Worm (Caenorhabditis elegans): ENCODE measurements around the gene spig-5.

Gene spig-5

DNA sequence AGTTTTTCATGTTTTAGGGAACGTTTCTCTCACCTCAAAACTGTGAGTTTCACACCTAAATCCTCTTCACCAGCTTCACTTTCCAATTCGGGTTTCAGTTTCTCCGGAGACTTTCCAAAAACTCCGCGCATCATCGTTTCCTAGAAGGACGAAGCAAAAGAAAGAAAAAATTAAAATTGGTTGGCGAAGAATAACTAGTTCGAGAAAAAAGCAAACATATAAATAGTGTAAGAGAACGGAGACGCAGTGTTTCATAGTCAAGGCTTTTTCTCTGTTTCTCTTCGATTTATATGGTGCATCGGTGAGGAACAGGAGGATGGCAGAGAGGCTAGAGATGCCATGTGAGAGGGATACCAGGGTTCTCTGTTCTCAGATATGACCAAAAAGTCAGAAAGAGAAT lies 14.5 kb downstream of the spig-5 start, which contains the start of gene F47B8.3 (continued):
- no peak for TF ChIP-seq C04F5.9 (tag; optimal IDR thresholded peaks at IDR 0.05)
- TF ChIP-seq dsc-1 (tag; optimal IDR thresholded peaks at IDR 0.05) = no peak
- peak; percentile 52 to 57 for TF ChIP-seq lin-35 (GFP tag; optimal IDR thresholded peaks at IDR 0.05)
- TF ChIP-seq dpl-1 (GFP tag; optimal IDR thresholded peaks at IDR 0.05) = peak; percentile 20 to 43 (median 23)
- TF ChIP-seq mep-1 (tag; optimal IDR thresholded peaks at IDR 0.05) = peak; percentile 77
- TF ChIP-seq nhr-19 (GFP tag; conservative IDR thresholded peaks at IDR 0.05) = peak; percentile 20; the same call in 1 of the 2 replicates
- TF ChIP-seq fkh-10 (GFP tag; optimal IDR thresholded peaks at IDR 0.05) = no peak
- peak; percentile 85 for TF ChIP-seq fkh-8 (tag; optimal IDR thresholded peaks at IDR 0.05)
- no peak for TF ChIP-seq ets-5 (GFP tag; IDR thresholded peaks at IDR 0.05)
- no peak for TF ChIP-seq pqm-1 (tag; optimal IDR thresholded peaks at IDR 0.05)
- no peak for TF ChIP-seq lin-15B (tag; optimal IDR thresholded peaks at IDR 0.05)
- TF ChIP-seq elt-3 (tag; optimal IDR thresholded peaks at IDR 0.05) = no peak
- peak; percentile 51 for TF ChIP-seq nhr-47 (tag; optimal IDR thresholded peaks at IDR 0.05)
- no peak for TF ChIP-seq ceh-63 (GFP tag; optimal IDR thresholded peaks at IDR 0.05)
- TF ChIP-seq nhr-90 (tag; optimal IDR thresholded peaks at IDR 0.05; ENCODE audit: poor library complexity) = peak; percentile 1
- no peak for TF ChIP-seq irx-1 (tag; optimal IDR thresholded peaks at IDR 0.05)
- TF ChIP-seq tlp-1 (tag; optimal IDR thresholded peaks at IDR 0.05) = no peak
- TF ChIP-seq nhr-237 (tag; optimal IDR thresholded peaks at IDR 0.05) = no peak
- no peak for TF ChIP-seq ztf-4 (tag; optimal IDR thresholded peaks at IDR 0.05)
- TF ChIP-seq ztf-11 (tag; optimal IDR thresholded peaks at IDR 0.05) = no peak
- no peak for TF ChIP-seq unc-86 (tag; optimal IDR thresholded peaks at IDR 0.05)
- no peak for TF ChIP-seq nhr-11 (tag; optimal IDR thresholded peaks at IDR 0.05)
- no peak for TF ChIP-seq unc-98 (GFP tag; IDR thresholded peaks at IDR 0.05)
- no peak for TF ChIP-seq unc-130 (tag; optimal IDR thresholded peaks at IDR 0.05)
- no peak for TF ChIP-seq tbx-2 (tag; optimal IDR thresholded peaks at IDR 0.05)
- no peak for TF ChIP-seq grh-1 (GFP tag; IDR thresholded peaks at IDR 0.05)
- TF ChIP-seq vab-15 (tag; optimal IDR thresholded peaks at IDR 0.05) = no peak
- no peak for TF ChIP-seq ceh-8 (GFP tag; optimal IDR thresholded peaks at IDR 0.05)
- TF ChIP-seq C34B4.2 (tag; optimal IDR thresholded peaks at IDR 0.05) = no peak
- no peak for TF ChIP-seq pax-3 (tag; optimal IDR thresholded peaks at IDR 0.05)
- no peak for TF ChIP-seq nhr-12 (tag; optimal IDR thresholded peaks at IDR 0.05)
- TF ChIP-seq nhr-28 (tag; optimal IDR thresholded peaks at IDR 0.05) = no peak
- TF ChIP-seq sup-37 (GFP tag; optimal IDR thresholded peaks at IDR 0.05) = no peak
- no peak for TF ChIP-seq mef-2 (tag; optimal IDR thresholded peaks at IDR 0.05)
- no peak for TF ChIP-seq unc-62 (GFP tag; optimal IDR thresholded peaks at IDR 0.05)
- no peak for TF ChIP-seq ceh-90 (tag; optimal IDR thresholded peaks at IDR 0.05)
- peak; percentile 9 for TF ChIP-seq lir-3 (tag; optimal IDR thresholded peaks at IDR 0.05; ENCODE audit: poor library complexity)
- peak; percentile 61 to 82 for TF ChIP-seq efl-1 (optimal IDR thresholded peaks at IDR 0.05)
- peak; percentile 37 to 60 for TF ChIP-seq efl-1 (GFP tag; optimal IDR thresholded peaks at IDR 0.05 in 1 of 2)
- TF ChIP-seq C16A3.4 (tag; optimal IDR thresholded peaks at IDR 0.05) = no peak
- TF ChIP-seq ceh-88 (GFP tag; IDR thresholded peaks at IDR 0.05) = no peak
- no peak for TF ChIP-seq aly-2 (tag; optimal IDR thresholded peaks at IDR 0.05)
- peak; percentile 22 for TF ChIP-seq fos-1 (tag; optimal IDR thresholded peaks at IDR 0.05)
- TF ChIP-seq pag-3 (tag; optimal IDR thresholded peaks at IDR 0.05; ENCODE audit: borderline replicate concordance, insufficient read depth) = peak; percentile 93
- TF ChIP-seq nhr-84 (tag; optimal IDR thresholded peaks at IDR 0.05) = no peak
- TF ChIP-seq blmp-1 (tag; optimal IDR thresholded peaks at IDR 0.05) = peak; percentile 50
- no peak for TF ChIP-seq mab-9 (GFP tag; IDR thresholded peaks at IDR 0.05)
- no peak for TF ChIP-seq hlh-17 (GFP tag; optimal IDR thresholded peaks at IDR 0.05; ENCODE audit: borderline replicate concordance)
- peak; percentile 53 for TF ChIP-seq nhr-20 (tag; optimal IDR thresholded peaks at IDR 0.05)
- no peak for TF ChIP-seq sptf-1 (tag; optimal IDR thresholded peaks at IDR 0.05)
- TF ChIP-seq lin-13 (GFP tag; optimal IDR thresholded peaks at IDR 0.05) = no peak
- TF ChIP-seq skn-1 (tag; optimal IDR thresholded peaks at IDR 0.05) = no peak
- no peak for TF ChIP-seq nhr-76 (tag; optimal IDR thresholded peaks at IDR 0.05)
- TF ChIP-seq nhr-71 (tag; optimal IDR thresholded peaks at IDR 0.05) = peak; percentile 62
